Worm (Caenorhabditis elegans): ENCODE results near the gene denn-4.

Gene denn-4

DNA sequence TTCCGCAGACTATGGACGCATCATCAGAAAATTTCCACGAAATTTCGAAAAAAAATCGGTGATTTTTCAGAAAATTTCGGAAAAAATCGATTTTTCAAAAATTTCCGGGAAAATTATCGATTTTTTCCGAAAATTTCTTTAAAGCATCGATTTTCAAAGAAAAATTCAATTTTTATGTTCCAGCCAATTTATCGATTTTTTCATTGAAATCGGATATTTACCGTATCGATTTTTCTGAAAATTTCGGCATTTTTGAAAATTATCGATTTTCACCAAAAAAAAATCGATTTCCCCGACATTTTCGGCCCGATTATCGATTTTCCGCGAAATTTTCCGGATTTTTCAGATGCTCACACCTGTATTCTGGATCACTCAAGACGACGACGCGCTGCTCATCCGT lies 41.3 kb downstream of the denn-4 start, which contains the start of gene Y48A5A.1:
Gene Y48A5A.1 (plus strand): TSS at position 347 of the 400 bp plus-strand sequence.
- no peak for TF ChIP-seq pha-4 (tag; optimal IDR thresholded peaks at IDR 0.05)
- TF ChIP-seq mep-1 (tag; optimal IDR thresholded peaks at IDR 0.05), result no peak
- TF ChIP-seq elt-3 (tag; optimal IDR thresholded peaks at IDR 0.05), result no peak

DNA sequence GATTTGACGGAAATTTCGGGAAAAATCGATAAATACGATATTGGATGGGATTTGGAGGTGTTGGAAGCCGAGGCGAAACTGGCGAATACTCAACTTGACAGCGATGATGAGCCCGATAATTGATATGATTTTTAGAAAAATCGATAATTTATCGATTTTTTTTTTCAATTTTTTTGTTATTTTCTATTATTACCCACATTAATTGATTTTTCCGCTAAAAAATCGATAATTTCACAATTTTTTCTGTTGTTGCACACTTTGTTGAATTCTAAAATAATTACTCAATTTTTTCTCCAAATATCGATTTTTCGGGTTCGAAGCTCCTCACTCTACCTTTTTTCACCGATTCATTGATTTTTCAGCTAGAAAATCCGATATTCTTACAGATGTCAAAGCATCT lies 45.6 kb downstream of the denn-4 start, which contains the start of gene Y48A5A.3:
Gene Y48A5A.3 (plus strand): TSS at position 385 of the 400 bp plus-strand sequence.
- TF ChIP-seq bed-3 (GFP tag; optimal IDR thresholded peaks at IDR 0.05) (no peak), ceh-43 (GFP tag; optimal IDR thresholded peaks at IDR 0.05) (no peak), elt-3 (tag; optimal IDR thresholded peaks at IDR 0.05) (no peak), nhr-76 (tag; optimal IDR thresholded peaks at IDR 0.05) (no peak), ceh-83 (GFP tag; optimal IDR thresholded peaks at IDR 0.05) (no peak), mls-2 (tag; optimal IDR thresholded peaks at IDR 0.05) (no peak), ztf-11 (tag; optimal IDR thresholded peaks at IDR 0.05) (no peak)

DNA sequence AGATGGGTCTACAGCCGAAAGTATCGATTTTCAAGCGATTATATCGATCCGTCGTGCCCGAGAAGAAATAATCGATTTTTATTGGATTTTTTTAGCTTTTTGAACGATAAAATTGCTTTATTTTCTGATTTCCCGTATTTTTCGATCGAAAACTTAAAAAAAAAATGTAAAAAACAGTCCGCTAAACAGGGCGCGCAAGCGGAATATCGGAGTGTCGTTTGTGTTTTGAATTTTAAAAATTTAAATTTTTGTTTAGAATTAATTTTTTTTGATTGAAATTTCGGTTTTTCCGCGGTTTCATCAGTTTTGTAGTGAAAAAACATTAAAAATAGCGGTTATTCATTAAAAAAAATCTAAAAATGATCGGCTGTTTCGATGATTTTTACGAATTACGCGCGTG lies 46.4 kb downstream of the denn-4 start:
- no peak for TF ChIP-seq mls-2 (tag; optimal IDR thresholded peaks at IDR 0.05)
- TF ChIP-seq nhr-12 (tag; optimal IDR thresholded peaks at IDR 0.05), result no peak
- TF ChIP-seq snpc-4 (tag; optimal IDR thresholded peaks at IDR 0.05), result no peak
- TF ChIP-seq ztf-11 (tag; optimal IDR thresholded peaks at IDR 0.05), result no peak
- no peak for TF ChIP-seq elt-1 (tag; optimal IDR thresholded peaks at IDR 0.05; ENCODE audit: borderline replicate concordance, insufficient read depth)
- TF ChIP-seq M03D4.4 (tag; optimal IDR thresholded peaks at IDR 0.05), result no peak
- TF ChIP-seq ceh-83 (GFP tag; optimal IDR thresholded peaks at IDR 0.05), result no peak
- TF ChIP-seq bed-3 (GFP tag; optimal IDR thresholded peaks at IDR 0.05), result no peak
- no peak for TF ChIP-seq tbx-8 (GFP tag; optimal IDR thresholded peaks at IDR 0.05)
- TF ChIP-seq ceh-39 (tag; optimal IDR thresholded peaks at IDR 0.05), result no peak
- TF ChIP-seq cnd-1 (tag; optimal IDR thresholded peaks at IDR 0.05), result no peak
- TF ChIP-seq pha-4 (tag; optimal IDR thresholded peaks at IDR 0.05), result no peak

DNA sequence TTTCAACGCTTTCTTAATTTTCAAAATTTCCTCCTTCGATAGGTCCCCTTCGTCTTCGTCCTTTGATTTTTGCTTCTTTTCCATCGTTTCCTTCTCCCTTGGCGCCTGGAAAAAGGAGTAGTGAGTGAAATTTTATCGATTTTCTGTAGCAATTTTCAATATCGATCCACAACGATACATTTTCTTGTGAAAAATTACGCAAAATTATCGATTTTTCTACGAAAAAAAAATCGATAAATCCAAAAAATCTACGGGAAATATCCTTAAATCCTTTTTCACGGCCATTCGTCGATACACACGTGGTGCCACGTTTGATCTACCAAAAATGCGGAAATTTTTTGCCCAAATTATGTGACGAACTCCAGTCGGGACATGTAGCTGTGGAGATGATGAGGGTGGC lies 47.3 kb downstream of the denn-4 start:
- TF ChIP-seq unc-120 (tag; optimal IDR thresholded peaks at IDR 0.05; ENCODE audit: poor library complexity, severe bottlenecking), result no peak
- no peak for TF ChIP-seq ces-1 (GFP tag; optimal IDR thresholded peaks at IDR 0.05)
- no peak for TF ChIP-seq unc-39 (tag; optimal IDR thresholded peaks at IDR 0.05)
- TF ChIP-seq pha-4 (tag; optimal IDR thresholded peaks at IDR 0.05), result no peak
- TF ChIP-seq lin-13 (tag; optimal IDR thresholded peaks at IDR 0.05), result no peak
- no peak for TF ChIP-seq nhr-76 (tag; optimal IDR thresholded peaks at IDR 0.05)
- no peak for TF ChIP-seq ztf-11 (tag; optimal IDR thresholded peaks at IDR 0.05)
- no peak for TF ChIP-seq elt-3 (tag; optimal IDR thresholded peaks at IDR 0.05)
- no peak for TF ChIP-seq bed-3 (GFP tag; optimal IDR thresholded peaks at IDR 0.05)
- TF ChIP-seq mep-1 (tag; optimal IDR thresholded peaks at IDR 0.05), result no peak
- no peak for TF ChIP-seq lin-32 (GFP tag; optimal IDR thresholded peaks at IDR 0.05)
- TF ChIP-seq blmp-1 (tag; optimal IDR thresholded peaks at IDR 0.05), result no peak
- TF ChIP-seq lsy-2 (tag; optimal IDR thresholded peaks at IDR 0.05), result no peak
- TF ChIP-seq M03D4.4 (tag; optimal IDR thresholded peaks at IDR 0.05), result no peak

DNA sequence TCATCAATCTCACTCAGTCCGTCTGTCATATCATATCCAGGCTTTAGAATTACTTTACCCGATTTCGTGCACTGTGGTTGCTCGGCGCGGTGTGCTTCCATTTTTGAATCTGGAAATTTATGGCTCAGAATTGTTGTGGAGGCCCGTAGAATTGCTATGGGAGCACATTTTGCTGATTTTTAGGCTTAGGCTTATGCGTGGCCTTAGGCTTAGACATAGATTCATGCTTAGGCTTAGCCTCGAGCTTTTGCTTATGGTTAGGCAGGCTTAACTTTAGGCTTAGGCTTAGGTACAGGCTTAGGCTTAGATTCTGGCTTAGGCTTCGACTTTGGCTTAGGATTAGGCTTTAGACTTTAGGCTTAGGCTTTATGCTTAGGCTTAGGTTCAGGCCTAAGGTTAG lies 48.5 kb downstream of the denn-4 start, which contains the start of gene Y76B12C.4:
Gene Y76B12C.4 (minus strand): TSS at position 101 of the 400 bp plus-strand sequence.
- TF ChIP-seq ces-1 (GFP tag; optimal IDR thresholded peaks at IDR 0.05), result no peak
- no peak for TF ChIP-seq nhr-237 (tag; optimal IDR thresholded peaks at IDR 0.05)
- no peak for TF ChIP-seq cnd-1 (tag; optimal IDR thresholded peaks at IDR 0.05)
- TF ChIP-seq tbx-8 (GFP tag; optimal IDR thresholded peaks at IDR 0.05), result no peak
- TF ChIP-seq mab-5 (tag; optimal IDR thresholded peaks at IDR 0.05), result no peak
- TF ChIP-seq pha-4 (tag; optimal IDR thresholded peaks at IDR 0.05), result no peak
- TF ChIP-seq flh-1 (GFP tag; optimal IDR thresholded peaks at IDR 0.05), result no peak
- TF ChIP-seq ztf-11 (tag; optimal IDR thresholded peaks at IDR 0.05), result no peak
- TF ChIP-seq sptf-1 (tag; optimal IDR thresholded peaks at IDR 0.05), result no peak
- no peak for TF ChIP-seq hlh-1 (tag; optimal IDR thresholded peaks at IDR 0.05)
- no peak for TF ChIP-seq ceh-43 (GFP tag; optimal IDR thresholded peaks at IDR 0.05)
- TF ChIP-seq nhr-2 (tag; optimal IDR thresholded peaks at IDR 0.05), result no peak
- TF ChIP-seq unc-62 (GFP tag; optimal IDR thresholded peaks at IDR 0.05), result no peak
- TF ChIP-seq unc-120 (tag; optimal IDR thresholded peaks at IDR 0.05; ENCODE audit: poor library complexity, severe bottlenecking), result no peak
- TF ChIP-seq unc-39 (tag; optimal IDR thresholded peaks at IDR 0.05), result no peak
- TF ChIP-seq sem-2 (GFP tag; optimal IDR thresholded peaks at IDR 0.05), result no peak
- TF ChIP-seq snpc-4 (tag; optimal IDR thresholded peaks at IDR 0.05), result no peak
- TF ChIP-seq ceh-83 (GFP tag; optimal IDR thresholded peaks at IDR 0.05), result no peak
- no peak for TF ChIP-seq M03D4.4 (tag; optimal IDR thresholded peaks at IDR 0.05)
- no peak for TF ChIP-seq lin-32 (GFP tag; optimal IDR thresholded peaks at IDR 0.05)

All from whole organism, mixed stage, embryonic.